Fruit fly (Drosophila melanogaster) whole organism, embryonic: ENCODE data around the gene uif.

Experiments
- Dfd ChIP-seq, 2 experiments: fragments of >200 bp; optimal IDR thresholded peaks; 2 replicates each; lab custom pipeline; 2017; ENCODE audit warnings: missing biosample characterization in 2 of 2, missing genetic modification characterization in 2 of 2
- sens-2 ChIP-seq: fragments of 200-800 bp; sonication (Bioruptor generic); IDR thresholded peaks from 2 replicates; pipeline ENCODE4 v1.3.6; 2022; ENCODE audit warnings: missing biosample characterization, missing genetic modification characterization

DNA sequence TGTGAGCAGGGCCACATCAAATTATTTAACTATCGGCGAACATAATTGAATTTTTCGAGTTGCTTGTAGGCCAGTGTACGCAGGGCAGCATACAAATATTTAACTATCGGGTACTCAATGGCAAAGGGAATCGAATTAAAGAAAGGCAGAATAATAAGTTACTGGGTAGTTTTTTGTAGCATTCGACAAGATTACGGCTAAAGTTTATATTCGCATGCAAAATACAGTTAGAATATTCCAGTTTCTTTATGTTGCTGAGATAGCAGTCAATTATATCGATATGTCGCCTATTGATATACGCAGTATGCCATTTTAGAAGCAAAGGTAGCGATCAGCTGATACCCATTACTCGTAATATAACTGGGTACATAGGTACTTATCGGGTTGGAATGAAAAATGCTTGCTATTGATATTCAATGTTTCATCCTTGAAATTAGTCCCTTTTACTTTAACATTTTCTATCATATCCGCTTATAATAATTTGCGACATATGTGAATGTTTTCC lies 42.1 kb downstream of the uif start:
- TF ChIP-seq Dfd (GFP tag; optimal IDR thresholded peaks at IDR 0.05; lab: Kevin White, UChicago) (no peak), sens-2 (GFP tag; lab: Robert Waterston, UW) (no peak)
